Fruit fly (Drosophila melanogaster) whole organism, adult: ENCODE data around the gene CG3345.

Experiments
- CG14711 ChIP-seq: fragments of 200-800 bp; sonication (Bioruptor generic); optimal IDR thresholded peaks from 2 replicates; lab custom pipeline; 2018; ENCODE audit warnings: missing biosample characterization, mild to moderate bottlenecking, missing genetic modification characterization, moderate library complexity
- CG1620 ChIP-seq: fragments of 200-800 bp; sonication (Bioruptor generic); optimal IDR thresholded peaks from 2 replicates; lab custom pipeline; 2016; ENCODE audit warnings: missing biosample characterization, missing genetic modification characterization
- CG5204 ChIP-seq: fragments of 200-800 bp; sonication (Bioruptor generic); optimal IDR thresholded peaks from 2 replicates; lab custom pipeline; 2016; ENCODE audit warnings: missing biosample characterization, missing genetic modification characterization
- Mnt ChIP-seq: fragments of 200-800 bp; sonication (Bioruptor generic); optimal IDR thresholded peaks from 2 replicates; lab custom pipeline; 2016; ENCODE audit warnings: missing biosample characterization, mild to moderate bottlenecking, missing genetic modification characterization
- cnc ChIP-seq, 2 experiments: fragments of >200 bp; optimal IDR thresholded peaks; 2 replicates each; lab custom pipeline; 2017
- ovo ChIP-seq: fragments of 200-800 bp; sonication (Bioruptor generic); optimal IDR thresholded peaks from 2 replicates; lab custom pipeline; 2016; ENCODE audit warnings: missing biosample characterization, missing genetic modification characterization
- toe ChIP-seq: fragments of 200-800 bp; sonication (Bioruptor generic); optimal IDR thresholded peaks from 2 replicates; lab custom pipeline; 2016; ENCODE audit warnings: missing biosample characterization, missing genetic modification characterization

DNA sequence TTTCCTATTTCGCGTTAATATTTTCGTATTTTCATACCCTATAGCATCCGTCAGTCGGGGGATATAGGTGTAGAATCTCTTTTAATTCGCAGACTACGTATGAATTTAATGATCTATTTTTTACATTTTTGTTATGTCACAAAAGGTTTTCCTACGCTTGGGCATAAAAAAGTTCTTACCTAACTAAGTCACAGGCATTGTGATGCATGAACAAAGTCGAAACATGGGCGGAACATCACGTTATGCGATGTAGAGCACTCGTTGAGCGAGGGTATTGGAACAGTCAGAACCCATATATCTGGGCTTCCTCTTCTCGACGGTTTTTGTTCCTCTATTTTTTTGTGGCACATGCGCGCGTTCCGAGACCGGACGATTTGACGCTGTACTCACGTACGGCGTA lies 40.3 kb downstream of the CG3345 start:
- TF ChIP-seq CG14711 (tag; lab: Kevin White, UChicago) (no peak), Mnt (GFP tag; lab: Kevin White, UChicago) (no peak), toe (peak; percentile 11), CG5204 (GFP tag; lab: Kevin White, UChicago) (no peak), CG1620 (GFP tag; lab: Kevin White, UChicago) (no peak), ovo (no peak), cnc (optimal IDR thresholded peaks at IDR 0.05; lab: Kevin White, UChicago) (no peak)
